Fruit fly (Drosophila melanogaster): ENCODE results near the gene Adh.

DNA sequence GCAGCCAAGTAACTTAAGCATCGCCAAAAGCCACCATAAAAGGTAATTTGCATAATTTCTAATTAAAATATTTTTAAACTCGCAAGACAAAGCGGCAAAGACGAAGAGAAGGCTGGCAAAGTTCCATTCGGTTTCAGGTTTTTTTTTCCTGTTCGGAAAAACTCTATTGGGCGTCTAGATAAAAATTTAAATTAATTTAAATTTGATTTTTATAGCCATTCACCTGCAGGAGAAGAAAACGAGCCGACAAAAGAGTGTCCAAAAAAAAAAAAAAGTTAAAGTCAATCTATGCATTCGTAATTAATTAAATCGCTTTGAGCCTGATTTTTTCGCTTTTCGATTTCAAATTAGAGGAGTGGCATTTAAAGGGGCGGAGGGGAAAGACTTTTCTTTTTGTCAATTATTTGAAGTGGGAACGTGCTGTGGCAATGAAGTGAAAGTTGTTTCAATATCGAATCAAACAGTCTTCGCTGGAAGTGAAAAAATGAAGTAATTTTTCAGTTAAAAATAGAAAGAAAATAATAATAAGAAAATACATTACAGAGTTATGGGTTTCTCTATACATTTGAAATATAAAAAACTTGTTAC is 53.0 kb downstream of the Adh start:
- TF ChIP-seq CG1620 (GFP tag; optimal IDR thresholded peaks at IDR 0.05) (no peak), CG5204 (GFP tag; optimal IDR thresholded peaks at IDR 0.05) (no peak)
